Fruit fly (Drosophila melanogaster) whole organism, embryonic: ENCODE measurements around the gene haf.
A peak's percentile ranks its signal among the peaks of the same experiment; 100 is the strongest.

Experiments
- Atf6 ChIP-seq: fragments of 200-800 bp; sonication (Bioruptor generic); IDR thresholded peaks from 2 replicates; pipeline ENCODE4 v1.3.6; 2022; ENCODE audit warnings: missing biosample characterization, missing genetic modification characterization
- CG10979 ChIP-seq: fragments of 200-800 bp; sonication (Bioruptor generic); optimal IDR thresholded peaks from 2 replicates; lab custom pipeline; 2018; ENCODE audit warnings: missing biosample characterization, mild to moderate bottlenecking, missing genetic modification characterization, moderate library complexity
- CG11093 ChIP-seq: fragments of 200-800 bp; sonication (Bioruptor generic); IDR thresholded peaks from 3 replicates; pipeline ENCODE4 v1.3.6; 2022; ENCODE audit warnings: missing biosample characterization, missing genetic modification characterization
- CG13296 ChIP-seq: fragments of 200-800 bp; sonication (Bioruptor generic); optimal IDR thresholded peaks from 3 replicates; lab custom pipeline; 2018; ENCODE audit warnings: missing biosample characterization, mild to moderate bottlenecking, missing genetic modification characterization
- CG16813 ChIP-seq: fragments of 200-800 bp; sonication (Bioruptor generic); IDR thresholded peaks from 3 replicates; pipeline ENCODE4 v1.3.6; 2022; ENCODE audit warnings: missing biosample characterization, missing genetic modification characterization; ENCODE audit not compliant: partially characterized antibody
- CG17359 ChIP-seq: fragments of 200-800 bp; sonication (Bioruptor generic); optimal IDR thresholded peaks from 3 replicates; lab custom pipeline; 2018; ENCODE audit warnings: missing biosample characterization, mild to moderate bottlenecking, missing genetic modification characterization, moderate library complexity
- CG1792 ChIP-seq: fragments of 200-800 bp; sonication (Bioruptor generic); optimal IDR thresholded peaks from 2 replicates; lab custom pipeline; 2016; ENCODE audit warnings: missing biosample characterization, missing genetic modification characterization
- CG2116 ChIP-seq: fragments of 200-800 bp; sonication (Bioruptor generic); optimal IDR thresholded peaks from 3 replicates; lab custom pipeline; 2018; ENCODE audit warnings: missing biosample characterization, mild to moderate bottlenecking, missing genetic modification characterization
- CG2199 ChIP-seq: fragments of 200-800 bp; sonication (Bioruptor generic); IDR thresholded peaks from 3 replicates; pipeline ENCODE4 v1.3.6; 2022; ENCODE audit warnings: missing biosample characterization, missing genetic modification characterization
- CG2712 ChIP-seq: fragments of 200-800 bp; optimal IDR thresholded peaks from 3 replicates; lab custom pipeline; 2019; ENCODE audit warnings: missing biosample characterization, mild to moderate bottlenecking, missing genetic modification characterization, moderate library complexity
- CG31441 ChIP-seq: fragments of 200-800 bp; sonication (Bioruptor generic); IDR thresholded peaks from 2 replicates; pipeline ENCODE4 v1.3.6; 2022; ENCODE audit warnings: missing biosample characterization, missing genetic modification characterization
- CG3163 ChIP-seq: fragments of 200-800 bp; sonication (Bioruptor generic); optimal IDR thresholded peaks from 3 replicates; lab custom pipeline; 2016; ENCODE audit warnings: missing biosample characterization, missing genetic modification characterization
- CG3281 ChIP-seq: fragments of 200-800 bp; sonication (Bioruptor generic); optimal IDR thresholded peaks from 3 replicates; lab custom pipeline; 2017; ENCODE audit warnings: missing biosample characterization, mild to moderate bottlenecking, missing genetic modification characterization
- CG34422 ChIP-seq: fragments of 200-800 bp; sonication (Bioruptor generic); IDR thresholded peaks from 3 replicates; pipeline ENCODE4 v1.3.6; 2022; ENCODE audit warnings: missing biosample characterization, missing genetic modification characterization
- CG42726 ChIP-seq: fragments of 200-800 bp; sonication (Bioruptor generic); IDR thresholded peaks from 2 replicates; pipeline ENCODE4 v1.3.6; 2022; ENCODE audit warnings: missing biosample characterization, missing genetic modification characterization; ENCODE audit not compliant: partially characterized antibody
- CG6689 ChIP-seq: fragments of 200-800 bp; sonication (Bioruptor generic); IDR thresholded peaks from 2 replicates; pipeline ENCODE4 v1.3.6; 2022; ENCODE audit warnings: missing biosample characterization, missing genetic modification characterization
- CG7271 ChIP-seq: fragments of 200-800 bp; sonication (Bioruptor generic); optimal IDR thresholded peaks from 2 replicates; lab custom pipeline; 2018; ENCODE audit warnings: missing biosample characterization, mild to moderate bottlenecking, missing genetic modification characterization, moderate library complexity
- CG7745 ChIP-seq: fragments of 200-800 bp; sonication (Bioruptor generic); optimal IDR thresholded peaks from 2 replicates; lab custom pipeline; 2018; ENCODE audit warnings: missing biosample characterization, mild to moderate bottlenecking, missing genetic modification characterization, moderate library complexity
- CG7963 ChIP-seq: fragments of 200-800 bp; sonication (Bioruptor generic); IDR thresholded peaks from 3 replicates; pipeline ENCODE4 v1.3.6; 2022; ENCODE audit warnings: missing biosample characterization, missing genetic modification characterization; ENCODE audit not compliant: partially characterized antibody
- CHES-1-like ChIP-seq: fragments of 200-800 bp; sonication (Bioruptor generic); optimal IDR thresholded peaks from 2 replicates; lab custom pipeline; 2016; ENCODE audit warnings: missing biosample characterization, missing genetic modification characterization
- Doc2 ChIP-seq: fragments of 200-800 bp; sonication (Bioruptor generic); IDR thresholded peaks from 2 replicates; pipeline ENCODE4 v1.3.6; 2022; ENCODE audit warnings: missing biosample characterization, missing genetic modification characterization
- Hey ChIP-seq: fragments of 200-800 bp; sonication (Bioruptor generic); optimal IDR thresholded peaks from 3 replicates; lab custom pipeline; 2018; ENCODE audit warnings: missing biosample characterization, mild to moderate bottlenecking, missing genetic modification characterization
- Hr3 ChIP-seq: fragments of 200-800 bp; sonication (Bioruptor generic); optimal IDR thresholded peaks from 3 replicates; lab custom pipeline; 2016; ENCODE audit warnings: missing biosample characterization, missing genetic modification characterization
- Hr51 ChIP-seq, 2 experiments: fragments of 200-800 bp; sonication (Bioruptor generic); optimal IDR thresholded peaks; 2 replicates in 1 of 2; 3 replicates in 1 of 2; lab custom pipeline; 2016 to 2018; ENCODE audit warnings: missing biosample characterization in 2 of 2, missing genetic modification characterization in 2 of 2, mild to moderate bottlenecking in 1 of 2, moderate library complexity in 1 of 2
- MBD-R2 ChIP-seq: fragments of 200-800 bp; sonication (Bioruptor generic); IDR thresholded peaks from 2 replicates; pipeline ENCODE4 v1.3.6; 2022; ENCODE audit warnings: missing biosample characterization, missing genetic modification characterization
- Six4 ChIP-seq: fragments of 200-800 bp; sonication (Bioruptor generic); optimal IDR thresholded peaks from 2 replicates; lab custom pipeline; 2016; ENCODE audit warnings: missing biosample characterization, missing genetic modification characterization
- Sry-δ ChIP-seq: fragments of 200-800 bp; sonication (Bioruptor generic); optimal IDR thresholded peaks from 2 replicates; lab custom pipeline; 2016; ENCODE audit warnings: missing biosample characterization, missing genetic modification characterization
- az2 ChIP-seq: fragments of 200-800 bp; sonication (Bioruptor generic); optimal IDR thresholded peaks from 3 replicates; lab custom pipeline; 2016; ENCODE audit warnings: missing biosample characterization, missing genetic modification characterization
- bsh ChIP-seq, 2 experiments: fragments of 200-800 bp; sonication (Bioruptor generic); optimal IDR thresholded peaks; 2 replicates each; lab custom pipeline; 2017 to 2018; ENCODE audit warnings: mild to moderate bottlenecking in 2 of 2, missing biosample characterization in 2 of 2, missing genetic modification characterization in 2 of 2, moderate library complexity in 1 of 2
- cad ChIP-seq: fragments of >200 bp; optimal IDR thresholded peaks from 2 replicates; lab custom pipeline; 2017; ENCODE audit warnings: missing biosample characterization, missing genetic modification characterization
- dmrt11E ChIP-seq: fragments of 200-800 bp; sonication (Bioruptor generic); optimal IDR thresholded peaks from 3 replicates; lab custom pipeline; 2018; ENCODE audit warnings: missing biosample characterization, mild to moderate bottlenecking, missing genetic modification characterization, moderate library complexity
- dmrt99B ChIP-seq: fragments of 200-800 bp; sonication (Bioruptor generic); optimal IDR thresholded peaks from 2 replicates; lab custom pipeline; 2018; ENCODE audit warnings: missing biosample characterization, mild to moderate bottlenecking, missing genetic modification characterization, moderate library complexity
- dpn ChIP-seq, 2 experiments: fragments of 200-800 bp; sonication (Bioruptor generic); optimal IDR thresholded peaks; 3 replicates each; lab custom pipeline; 2016; ENCODE audit warnings: missing biosample characterization in 2 of 2, missing genetic modification characterization in 2 of 2
- gcm ChIP-seq: fragments of 200-800 bp; sonication (Bioruptor generic); optimal IDR thresholded peaks from 2 replicates; lab custom pipeline; 2019; ENCODE audit warnings: missing biosample characterization, mild to moderate bottlenecking, missing genetic modification characterization, moderate library complexity
- h ChIP-seq: fragments of >200 bp; optimal IDR thresholded peaks from 2 replicates; lab custom pipeline; 2017
- jumu ChIP-seq: fragments of 200-800 bp; sonication (Bioruptor generic); optimal IDR thresholded peaks from 3 replicates; lab custom pipeline; 2016; ENCODE audit warnings: missing biosample characterization, missing genetic modification characterization
- ken ChIP-seq: fragments of 200-800 bp; sonication (Bioruptor generic); IDR thresholded peaks from 3 replicates; pipeline ENCODE4 v1.3.6; 2022; ENCODE audit warnings: missing biosample characterization, missing genetic modification characterization
- kni ChIP-seq: fragments of 200-800 bp; sonication (Bioruptor generic); optimal IDR thresholded peaks from 3 replicates; lab custom pipeline; 2017; ENCODE audit warnings: mild to moderate bottlenecking, missing biosample characterization, missing genetic modification reagents, missing genetic modification characterization
- nmo ChIP-seq: fragments of 200-800 bp; sonication (Bioruptor generic); optimal IDR thresholded peaks from 2 replicates; lab custom pipeline; 2018; ENCODE audit warnings: missing biosample characterization, mild to moderate bottlenecking, missing genetic modification characterization, moderate library complexity
- onecut ChIP-seq: fragments of 200-800 bp; sonication (Bioruptor generic); IDR thresholded peaks from 2 replicates; pipeline ENCODE4 v1.3.6; 2022; ENCODE audit warnings: missing biosample characterization, missing genetic modification characterization
- prd ChIP-seq, 3 experiments: fragments of >200 bp in 2 of 3; fragments of 200-800 bp in 1 of 3; sonication (Bioruptor generic) in 1 of 3; optimal IDR thresholded peaks in 2 of 3; IDR thresholded peaks in 1 of 3; 2 replicates in 2 of 3; 3 replicates in 1 of 3; pipeline versions ENCODE4 v1.3.6 to Lab custom; 2017 to 2022; ENCODE audit warnings: missing biosample characterization in 1 of 3, missing genetic modification characterization in 1 of 3
- repo ChIP-seq: fragments of 200-800 bp; sonication (Bioruptor generic); optimal IDR thresholded peaks from 2 replicates; lab custom pipeline; 2016; ENCODE audit warnings: missing biosample characterization, missing genetic modification characterization
- rib ChIP-seq: fragments of 200-800 bp; sonication (Bioruptor generic); IDR thresholded peaks from 2 replicates; pipeline ENCODE4 v1.3.6; 2022; ENCODE audit warnings: missing biosample characterization, missing genetic modification characterization
- sens-2 ChIP-seq: fragments of 200-800 bp; sonication (Bioruptor generic); IDR thresholded peaks from 2 replicates; pipeline ENCODE4 v1.3.6; 2022; ENCODE audit warnings: missing biosample characterization, missing genetic modification characterization
- so ChIP-seq: fragments of 200-800 bp; sonication (Bioruptor generic); IDR thresholded peaks from 3 replicates; pipeline ENCODE4 v1.3.6; 2022; ENCODE audit warnings: missing biosample characterization, missing genetic modification characterization
- sr ChIP-seq: fragments of 200-800 bp; sonication (Bioruptor generic); IDR thresholded peaks from 3 replicates; pipeline ENCODE4 v1.3.6; 2022; ENCODE audit warnings: missing biosample characterization, missing genetic modification characterization
- tna ChIP-seq: fragments of 200-800 bp; sonication (Bioruptor generic); IDR thresholded peaks from 2 replicates; pipeline ENCODE4 v1.3.6; 2022; ENCODE audit warnings: missing biosample characterization, missing genetic modification characterization; ENCODE audit not compliant: partially characterized antibody
- wek ChIP-seq: fragments of 200-800 bp; sonication (Bioruptor generic); optimal IDR thresholded peaks from 3 replicates; lab custom pipeline; 2018; ENCODE audit warnings: missing biosample characterization, mild to moderate bottlenecking, missing genetic modification characterization, moderate library complexity
- zen ChIP-seq: fragments of 200-800 bp; sonication (Bioruptor generic); optimal IDR thresholded peaks from 3 replicates; lab custom pipeline; 2018; ENCODE audit warnings: missing biosample characterization, mild to moderate bottlenecking, missing genetic modification characterization, moderate library complexity

haf gene

dm6 chr2L:1575604-1576003 is 20.7 kb downstream of the haf start (continued):
- TF ChIP-seq CG2116 (GFP tag; lab: Kevin White, UChicago) (no peak), sr (GFP tag; lab: Robert Waterston, UW) (no peak), dpn (GFP tag; optimal IDR thresholded peaks at IDR 0.05; lab: Kevin White, UChicago) (no peak), CG13296 (GFP tag; lab: Kevin White, UChicago) (no peak), tna (GFP tag; lab: Robert Waterston, UW) (no peak), Hr3 (GFP tag; lab: Kevin White, UChicago) (no peak), Six4 (GFP tag; lab: Kevin White, UChicago) (no peak), cad (GFP tag; lab: Kevin White, UChicago) (no peak), CG7963 (no peak), CG2712 (tag; lab: Kevin White, UChicago) (peak; percentile 54), CG16813 (GFP tag; lab: Robert Waterston, UW) (no peak)

- TF ChIP-seq dmrt11E (tag; lab: Kevin White, UChicago) (no peak), Hey (no peak), bsh (GFP tag; optimal IDR thresholded peaks at IDR 0.05; lab: Kevin White, UChicago) (peak in 1 of 2 experiments; percentile 55), Atf6 (GFP tag; lab: Robert Waterston, UW) (peak; percentile 83), CG6689 (GFP tag; lab: Robert Waterston, UW) (peak; percentile 76), dmrt99B (tag; lab: Kevin White, UChicago) (peak; percentile 76), gcm (GFP tag; lab: Kevin White, UChicago) (peak; percentile 19), CG7745 (no peak), CG2199 (GFP tag; lab: Robert Waterston, UW) (no peak), CG3163 (GFP tag; lab: Kevin White, UChicago) (peak; percentile 23), Hr51 (GFP tag; optimal IDR thresholded peaks at IDR 0.05; lab: Kevin White, UChicago) (peak; percentile 32 to 69), CG34422 (GFP tag; lab: Robert Waterston, UW) (peak; percentile 67; the same call in 2 of the 3 replicates), repo (GFP tag; lab: Kevin White, UChicago) (peak; percentile 29), h (lab: Kevin White, UChicago) (no peak), Doc2 (peak; percentile 59), CG7271 (tag; lab: Kevin White, UChicago) (no peak), Sry-δ (peak; percentile 29), az2 (GFP tag; lab: Kevin White, UChicago) (peak; percentile 59), sens-2 (GFP tag; lab: Robert Waterston, UW) (peak; percentile 27; the same call in 1 of the 2 replicates), ken (GFP tag; lab: Robert Waterston, UW) (no peak; the same call in 2 of the 3 replicates), wek (GFP tag; lab: Kevin White, UChicago) (no peak), nmo (GFP tag; lab: Kevin White, UChicago) (peak; percentile 63), CHES-1-like (GFP tag; lab: Kevin White, UChicago) (peak; percentile 48), CG17359 (peak; percentile 80), CG3281 (peak; percentile 78), zen (tag; lab: Kevin White, UChicago) (no peak), rib (GFP tag; lab: Robert Waterston, UW) (peak; percentile 76), so (GFP tag; lab: Robert Waterston, UW) (peak; percentile 78; the same call in 2 of the 3 replicates), Hr3 (GFP tag; lab: Kevin White, UChicago) (peak; percentile 44), prd (optimal IDR thresholded peaks at IDR 0.05; lab: Kevin White, UChicago) (no peak), prd (GFP tag; IDR thresholded peaks at IDR 0.05; lab: Robert Waterston, UW) (peak; percentile 80), CG1792 (GFP tag; lab: Kevin White, UChicago) (peak; percentile 20), CG10979 (tag; lab: Kevin White, UChicago) (no peak), kni (GFP tag; lab: Kevin White, UChicago) (no peak), onecut (GFP tag; lab: Robert Waterston, UW) (peak; percentile 65), CG42726 (no peak), jumu (peak; percentile 61), CG31441 (GFP tag; lab: Robert Waterston, UW) (peak; percentile 58), CG11093 (GFP tag; lab: Robert Waterston, UW) (no peak), MBD-R2 (GFP tag; lab: Robert Waterston, UW) (peak; percentile 68; the same call in 1 of the 2 replicates)
Measured at dm6 chr2L:1579254-1579653, 24.3 kb downstream of the haf start.
